Fruit fly (Drosophila melanogaster): ENCODE results near the gene CG32152.

The CG32152 gene

DNA sequence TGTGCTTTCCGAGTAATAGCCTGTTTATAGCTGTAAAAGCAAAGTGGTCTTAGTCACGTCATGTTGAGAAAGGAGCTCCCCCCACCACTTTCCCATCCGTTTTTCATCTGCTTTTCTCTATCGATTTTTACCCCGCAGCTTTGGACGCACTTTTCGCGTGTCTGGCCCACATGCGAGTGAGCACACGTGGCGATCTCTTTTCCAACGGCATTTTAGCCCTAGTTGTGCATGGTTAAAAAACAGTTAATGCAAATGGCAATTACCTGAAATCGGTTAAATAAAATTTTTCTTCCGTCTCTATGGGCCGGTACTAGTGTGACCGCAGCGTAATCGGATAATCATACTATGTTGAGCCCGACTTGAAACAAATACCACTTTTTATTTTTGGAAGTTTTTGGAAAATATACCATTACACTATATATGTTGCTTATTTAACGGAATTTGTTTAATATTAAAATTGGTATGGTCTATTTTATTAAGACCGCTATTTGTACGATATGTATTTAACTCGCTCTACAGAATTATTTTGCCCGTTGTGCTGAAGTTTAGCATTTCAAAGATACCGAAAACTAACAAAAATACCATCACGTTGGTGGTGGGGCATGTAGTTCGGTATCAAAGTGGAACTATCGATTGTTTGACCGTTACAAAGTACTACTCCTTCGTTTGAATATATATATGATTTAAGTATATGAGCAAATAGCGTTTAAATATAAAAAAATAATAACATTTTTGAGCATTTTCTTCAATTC, 31.6 kb downstream of the CG32152 start, which contains the start of gene Zn72D:
Gene Zn72D, minus strand, starts transcription at position 558 of the 752 bp plus-strand sequence.
- TF ChIP-seq Abd-B (GFP tag; optimal IDR thresholded peaks at IDR 0.05) (no peak), Hey (tag; optimal IDR thresholded peaks at IDR 0.05) (no peak), CG34376 (GFP tag; optimal IDR thresholded peaks at IDR 0.05) (peak; percentile 1), NC2β (GFP tag; optimal IDR thresholded peaks at IDR 0.05) (no peak), CG12659 (GFP tag; optimal IDR thresholded peaks at IDR 0.05) (peak; percentile 22), HmgZ (tag; optimal IDR thresholded peaks at IDR 0.05) (no peak), ind (GFP tag; optimal IDR thresholded peaks at IDR 0.05) (no peak), Myb (GFP tag; optimal IDR thresholded peaks at IDR 0.05) (peak; percentile 77), unc-4 (GFP tag; IDR thresholded peaks at IDR 0.05; ENCODE audit: partially characterized antibody) (peak; percentile 36; the same call in 1 of the 2 replicates), yki (optimal IDR thresholded peaks at IDR 0.05) (no peak), mld (GFP tag; IDR thresholded peaks at IDR 0.05; ENCODE audit: partially characterized antibody) (0 out of 3 replicates have a peak, but pooled peaks have one; percentile 7), HLH4C (GFP tag; IDR thresholded peaks at IDR 0.05; ENCODE audit: partially characterized antibody) (no peak), twi (tag; optimal IDR thresholded peaks at IDR 0.05) (no peak), vvl (GFP tag; IDR thresholded peaks at IDR 0.05) (0 out of 2 replicates have a peak, but pooled peaks have one; percentile 38), p53 (GFP tag; optimal IDR thresholded peaks at IDR 0.05) (no peak), CG12236 (GFP tag; optimal IDR thresholded peaks at IDR 0.05) (no peak), crol (GFP tag; IDR thresholded peaks at IDR 0.05) (0 out of 2 replicates have a peak, but pooled peaks have one; percentile 7), CG12391 (tag; optimal IDR thresholded peaks at IDR 0.05) (no peak), CG14667 (GFP tag; IDR thresholded peaks at IDR 0.05) (no peak), Lpt (GFP tag; optimal IDR thresholded peaks at IDR 0.05) (no peak), Spps (tag; optimal IDR thresholded peaks at IDR 0.05) (no peak), CG13287 (GFP tag; IDR thresholded peaks at IDR 0.05; ENCODE audit: partially characterized antibody) (peak; percentile 46), zen2 (GFP tag; IDR thresholded peaks at IDR 0.05; ENCODE audit: partially characterized antibody) (no peak), CG8281 (tag; optimal IDR thresholded peaks at IDR 0.05) (no peak), Atf-2 (GFP tag; optimal IDR thresholded peaks at IDR 0.05) (no peak), CG30020 (tag; optimal IDR thresholded peaks at IDR 0.05) (no peak), phol (tag; optimal IDR thresholded peaks at IDR 0.05) (peak; percentile 1), ssp (GFP tag; IDR thresholded peaks at IDR 0.05) (no peak), CoRest (tag; optimal IDR thresholded peaks at IDR 0.05) (peak; percentile 13), amos (GFP tag; IDR thresholded peaks at IDR 0.05; ENCODE audit: partially characterized antibody) (0 out of 2 replicates have a peak, but pooled peaks have one; percentile 18), lilli (GFP tag; optimal IDR thresholded peaks at IDR 0.05) (no peak), knrl (GFP tag; IDR thresholded peaks at IDR 0.05; ENCODE audit: partially characterized antibody) (peak; percentile 29; the same call in 1 of the 3 replicates), CG32767 (GFP tag; IDR thresholded peaks at IDR 0.05) (no peak), vfl (GFP tag; optimal IDR thresholded peaks at IDR 0.05) (no peak), CG1529 (GFP tag; optimal IDR thresholded peaks at IDR 0.05) (no peak), CG7786 (GFP tag; optimal IDR thresholded peaks at IDR 0.05) (no peak), kni (GFP tag; optimal IDR thresholded peaks at IDR 0.05) (no peak), fru (optimal IDR thresholded peaks at IDR 0.05) (no peak), Scr (GFP tag; IDR thresholded peaks at IDR 0.05; ENCODE audit: partially characterized antibody) (peak; percentile 58), ara (GFP tag; IDR thresholded peaks at IDR 0.05) (no peak), Sry-β (GFP tag; optimal IDR thresholded peaks at IDR 0.05) (no peak), slou (GFP tag; optimal IDR thresholded peaks at IDR 0.05) (no peak), ab (GFP tag; optimal IDR thresholded peaks at IDR 0.05) (no peak), oc (tag; optimal IDR thresholded peaks at IDR 0.05) (no peak), row (GFP tag; IDR thresholded peaks at IDR 0.05) (peak; percentile 28; the same call in 1 of the 3 replicates), dmrt99B (tag; optimal IDR thresholded peaks at IDR 0.05) (no peak), CG2199 (GFP tag; IDR thresholded peaks at IDR 0.05) (no peak), pho (GFP tag; optimal IDR thresholded peaks at IDR 0.05) (no peak), Med (GFP tag) (peak; percentile 35), CG14050 (GFP tag; IDR thresholded peaks at IDR 0.05) (no peak)
